Worm (Caenorhabditis elegans): ENCODE measurements around the gene ndx-2.

ndx-2 gene

ce11 chrV:2664525-2665053, at the start of gene ndx-2 (continued):
- no peak for TF ChIP-seq hif-1 (tag; optimal IDR thresholded peaks at IDR 0.05)
- TF ChIP-seq lir-3 (tag; optimal IDR thresholded peaks at IDR 0.05): no peak
- peak; percentile 70 for TF ChIP-seq mes-2 (tag; optimal IDR thresholded peaks at IDR 0.05; ENCODE audit: poor library complexity, severe bottlenecking)
- no peak for TF ChIP-seq fos-1 (tag; optimal IDR thresholded peaks at IDR 0.05)
- TF ChIP-seq gei-8 (GFP tag; optimal IDR thresholded peaks at IDR 0.05): no peak
- TF ChIP-seq skn-1 (tag; optimal IDR thresholded peaks at IDR 0.05): no peak
- no peak for TF ChIP-seq ceh-20 (GFP tag; IDR thresholded peaks at IDR 0.05)
- TF ChIP-seq cey-2 (tag; optimal IDR thresholded peaks at IDR 0.05; ENCODE audit: borderline replicate concordance, insufficient read depth): no peak
- TF ChIP-seq unc-39 (tag; optimal IDR thresholded peaks at IDR 0.05): no peak
- TF ChIP-seq nhr-102 (tag; optimal IDR thresholded peaks at IDR 0.05): peak; percentile 8
- TF ChIP-seq vab-7 (GFP tag; IDR thresholded peaks at IDR 0.05): 0 out of 2 replicates have a peak, but pooled peaks have one; percentile 46
- no peak for TF ChIP-seq fkh-10 (GFP tag; optimal IDR thresholded peaks at IDR 0.05)
- TF ChIP-seq hmg-1.1 (GFP tag; IDR thresholded peaks at IDR 0.05): no peak
- no peak for TF ChIP-seq lin-29 (GFP tag; IDR thresholded peaks at IDR 0.05)
- no peak for TF ChIP-seq R02D3.7 (tag; optimal IDR thresholded peaks at IDR 0.05)
- no peak for TF ChIP-seq ces-1 (GFP tag; optimal IDR thresholded peaks at IDR 0.05)
- no peak for TF ChIP-seq sdz-12 (GFP tag; optimal IDR thresholded peaks at IDR 0.05)
- no peak for TF ChIP-seq daf-19 (GFP tag; conservative IDR thresholded peaks at IDR 0.05)
- no peak for TF ChIP-seq daf-8 (GFP tag; IDR thresholded peaks at IDR 0.05)
- TF ChIP-seq Y105C5A.15 (GFP tag; IDR thresholded peaks at IDR 0.05): 0 out of 2 replicates have a peak, but pooled peaks have one; percentile 47
- TF ChIP-seq daf-16 (GFP tag; optimal IDR thresholded peaks at IDR 0.05): peak in 1 of 2 experiments; percentile 57
- TF ChIP-seq daf-16 (tag; optimal IDR thresholded peaks at IDR 0.05): peak; percentile 90
- no peak for TF ChIP-seq nhr-25 (tag; optimal IDR thresholded peaks at IDR 0.05; ENCODE audit: borderline replicate concordance, insufficient read depth)
- no peak for TF ChIP-seq saeg-2 (GFP tag; IDR thresholded peaks at IDR 0.05)
- TF ChIP-seq dmd-9 (GFP tag; IDR thresholded peaks at IDR 0.05): no peak
- no peak for TF ChIP-seq dpl-1 (GFP tag; optimal IDR thresholded peaks at IDR 0.05)
- no peak for TF ChIP-seq nhr-77 (tag; optimal IDR thresholded peaks at IDR 0.05)
- peak; percentile 90 for TF ChIP-seq F26F4.8 (GFP tag; conservative IDR thresholded peaks at IDR 0.05)
- no peak for TF ChIP-seq lin-15B (tag; optimal IDR thresholded peaks at IDR 0.05)
- TF ChIP-seq ztf-7 (tag; optimal IDR thresholded peaks at IDR 0.05): no peak
- TF ChIP-seq mdl-1 (tag; optimal IDR thresholded peaks at IDR 0.05): no peak
- no peak for TF ChIP-seq nhr-10 (tag; optimal IDR thresholded peaks at IDR 0.05)
- 0 out of 2 replicates have a peak, but pooled peaks have one; percentile 29 for TF ChIP-seq nhr-42 (GFP tag; IDR thresholded peaks at IDR 0.05)
- peak; percentile 66 for TF ChIP-seq ctbp-1 (GFP tag; IDR thresholded peaks at IDR 0.05)
- peak; percentile 90 for TF ChIP-seq egl-43 (GFP tag; IDR thresholded peaks at IDR 0.05)
- TF ChIP-seq hlh-30 (tag; optimal IDR thresholded peaks at IDR 0.05; ENCODE audit: insufficient read depth): peak; percentile 6
- TF ChIP-seq nhr-41 (GFP tag; IDR thresholded peaks at IDR 0.05): peak; percentile 65; the same call in 1 of the 2 replicates
- no peak for TF ChIP-seq zip-11 (GFP tag; IDR thresholded peaks at IDR 0.05)
- TF ChIP-seq Y48G9A.11 (GFP tag; IDR thresholded peaks at IDR 0.05): peak; percentile 72
- TF ChIP-seq dve-1 (tag; optimal IDR thresholded peaks at IDR 0.05; ENCODE audit: insufficient read depth): peak; percentile 10
- no peak for TF ChIP-seq ceh-82 (tag; optimal IDR thresholded peaks at IDR 0.05)
- no peak for TF ChIP-seq spr-1 (tag; optimal IDR thresholded peaks at IDR 0.05)
- TF ChIP-seq nhr-48 (tag; optimal IDR thresholded peaks at IDR 0.05): no peak
- no peak for TF ChIP-seq zag-1 (tag; optimal IDR thresholded peaks at IDR 0.05)
- no peak for TF ChIP-seq tag-97 (GFP tag; IDR thresholded peaks at IDR 0.05)
- no peak for TF ChIP-seq duxl-1 (tag; optimal IDR thresholded peaks at IDR 0.05; ENCODE audit: poor library complexity)
- no peak for TF ChIP-seq F10B5.3 (tag; optimal IDR thresholded peaks at IDR 0.05)
- TF ChIP-seq T26A8.4 (GFP tag; IDR thresholded peaks at IDR 0.05): peak; percentile 48
- TF ChIP-seq ZK546.5 (tag; optimal IDR thresholded peaks at IDR 0.05): no peak
- TF ChIP-seq snpc-1.2 (GFP tag; IDR thresholded peaks at IDR 0.05): peak; percentile 79
- TF ChIP-seq ztf-11 (tag; optimal IDR thresholded peaks at IDR 0.05): no peak
